Worm (Caenorhabditis elegans) whole organism, L4 larva: Measurements from ENCODE around the gene Y37H2A.10.

Experiments
- R02D3.7 ChIP-seq: fragments of 150-350 bp; sonication (generic microtip); optimal IDR thresholded peaks from 3 replicates; lab custom pipeline; 2014; ENCODE audit warnings: missing biosample characterization, missing genetic modification characterization
- Y75B8A.6 ChIP-seq: fragments of 200-800 bp; sonication (Bioruptor generic); IDR thresholded peaks from 2 replicates; pipeline ENCODE4 v1.3.6; 2022; ENCODE audit warnings: missing genetic modification reagents, missing genetic modification characterization, missing compliant biosample characterization
- daf-12 ChIP-seq: fragments of 150-350 bp; optimal IDR thresholded peaks from 2 replicates; lab custom pipeline; 2014; ENCODE audit warnings: missing biosample characterization, missing genetic modification reagents, missing genetic modification characterization
- lin-15B ChIP-seq: fragments of 150-350 bp; sonication (generic microtip); optimal IDR thresholded peaks from 3 replicates; lab custom pipeline; 2014; ENCODE audit warnings: missing biosample characterization, missing genetic modification characterization
- unc-62 ChIP-seq, 3 experiments: fragments of 150-350 bp in 1 of 3; sonication (generic microtip); optimal IDR thresholded peaks in 2 of 3; peaks in 1 of 3; 1 replicate in 1 of 3; 2 replicates in 2 of 3; lab custom pipeline; 2014 to 2017; ENCODE audit warnings: missing biosample characterization in 3 of 3, missing genetic modification characterization in 3 of 3, missing genetic modification reagents in 3 of 3, missing genotype in 1 of 3

- TF ChIP-seq daf-12 (tag; lab: Kevin White, UChicago) (no peak), R02D3.7 (tag; lab: Kevin White, UChicago) (no peak), Y75B8A.6 (GFP tag; lab: Robert Waterston, UW) (no peak), lin-15B (tag; lab: Kevin White, UChicago) (no peak), unc-62 (GFP tag; optimal IDR thresholded peaks at IDR 0.05 in 1 of 2; lab: Kevin White, UChicago) (no peak), unc-62 (tag; optimal IDR thresholded peaks at IDR 0.05; lab: Kevin White, UChicago) (no peak)
These were observed 26.0 kb downstream of the Y37H2A.10 start, which contains the start of gene C14A6.5 for ce11 chrV:18164758-18165157.
